Worm (Caenorhabditis elegans) whole organism, young adult: Measurements from ENCODE around the gene vps-39.

Source experiments
- him-1 ChIP-seq: sonication (generic microtip); optimal IDR thresholded peaks from 2 replicates; lab custom pipeline; 2016; ENCODE audit warnings: missing genotype, missing genetic modification reagents, missing genetic modification characterization, missing compliant biosample characterization
- sdz-38 ChIP-seq: sonication (generic microtip); optimal IDR thresholded peaks from 2 replicates; lab custom pipeline; 2016; ENCODE audit warnings: missing genotype, missing genetic modification characterization, missing compliant biosample characterization
- unc-62 ChIP-seq: fragments of 150-350 bp; optimal IDR thresholded peaks from 2 replicates; lab custom pipeline; 2014; ENCODE audit warnings: missing biosample characterization, missing genetic modification reagents, missing genetic modification characterization

DNA sequence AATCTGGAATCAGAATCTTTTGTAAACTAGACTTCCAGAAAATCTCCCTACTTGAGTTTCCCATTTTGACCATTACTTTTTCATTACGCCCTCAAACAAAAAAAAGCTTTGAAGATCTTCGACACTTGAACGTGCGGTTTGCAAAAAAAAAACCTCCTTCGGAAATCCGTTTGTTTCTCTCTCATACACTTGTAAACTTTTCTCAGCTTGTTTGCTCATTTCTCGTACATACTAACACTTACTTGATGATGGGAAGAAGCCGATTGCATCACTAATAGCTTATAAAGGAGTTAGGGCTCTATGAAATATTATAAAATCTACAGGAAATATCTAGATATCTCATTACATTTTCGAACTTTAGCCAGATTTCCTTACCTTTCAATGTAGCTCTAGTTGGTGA lies 36.2 kb downstream of the vps-39 start:
- TF ChIP-seq unc-62 (GFP tag; lab: Kevin White, UChicago) (no peak), him-1 (no peak), sdz-38 (tag; lab: Kevin White, UChicago) (no peak)
